Fruit fly (Drosophila melanogaster): ENCODE data around the gene Naa40.

dm6 chr3R:29758129-29758733 lies 33.5 kb upstream of the Naa40 start:
- TF ChIP-seq Camta (GFP tag; optimal IDR thresholded peaks at IDR 0.05) (no peak), shn (GFP tag; optimal IDR thresholded peaks at IDR 0.05) (no peak), HLHmδ (GFP tag; optimal IDR thresholded peaks at IDR 0.05) (no peak), chif (GFP tag; optimal IDR thresholded peaks at IDR 0.05) (no peak), CG31388 (GFP tag; optimal IDR thresholded peaks at IDR 0.05) (no peak), Dll (GFP tag; IDR thresholded peaks at IDR 0.05; ENCODE audit: partially characterized antibody) (no peak), CG3838 (GFP tag; optimal IDR thresholded peaks at IDR 0.05) (no peak), Med (GFP tag) (peak; percentile 15)
